Worm (Caenorhabditis elegans) whole organism, L4/young adult: ENCODE data around the gene nhr-101.

ENCODE experiments used
- W03F9.2 ChIP-seq: fragments of 150-350 bp; optimal IDR thresholded peaks from 2 replicates; lab custom pipeline; 2014; ENCODE audit warnings: missing biosample characterization, missing genetic modification characterization
- him-1 ChIP-seq: sonication (generic microtip); optimal IDR thresholded peaks from 2 replicates; lab custom pipeline; 2016; ENCODE audit warnings: missing genotype, missing genetic modification reagents, missing genetic modification characterization, missing compliant biosample characterization

DNA sequence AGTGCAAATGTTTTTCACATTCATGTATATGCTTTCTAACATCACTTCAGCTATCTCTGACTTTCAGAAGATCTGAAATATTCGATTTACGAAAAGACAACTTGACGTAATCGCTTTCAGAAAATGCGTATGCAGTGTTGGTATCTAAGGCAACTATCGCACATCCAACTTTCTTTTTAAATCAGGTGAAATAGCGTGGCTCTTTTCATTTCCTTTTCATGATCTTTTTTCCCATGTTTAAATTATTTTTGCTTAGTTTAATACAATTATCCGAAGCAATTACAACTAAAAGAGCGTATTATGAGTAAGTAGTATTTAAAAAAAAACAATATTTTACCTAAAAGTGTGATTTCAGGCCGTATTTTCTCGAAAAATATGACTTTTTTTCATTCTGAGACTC lies 23.5 kb upstream of the nhr-101 start, which contains the start of gene F38B7.11:
- TF ChIP-seq W03F9.2 (tag; lab: Kevin White, UChicago) = no peak
- no peak for TF ChIP-seq him-1 (tag; lab: Kevin White, UChicago)
